Worm (Caenorhabditis elegans) whole organism, L2 larva: Measurements from ENCODE around the gene B0228.8.

Source experiments
- C34F6.9 ChIP-seq: fragments of 150-350 bp; optimal IDR thresholded peaks from 2 replicates; lab custom pipeline; 2014; ENCODE audit warnings: missing biosample characterization, missing genetic modification characterization
- F13H6.1 ChIP-seq: sonication (generic microtip); optimal IDR thresholded peaks from 2 replicates; lab custom pipeline; 2016; ENCODE audit warnings: missing genetic modification characterization, missing compliant biosample characterization
- ZK546.5 ChIP-seq: sonication (generic microtip); optimal IDR thresholded peaks from 2 replicates; lab custom pipeline; 2017; ENCODE audit warnings: missing biosample characterization, missing genetic modification characterization
- alr-1 ChIP-seq: fragments of 150-350 bp; optimal IDR thresholded peaks from 2 replicates; lab custom pipeline; 2014; ENCODE audit warnings: missing biosample characterization, missing genetic modification characterization
- aly-2 ChIP-seq: fragments of 150-350 bp; optimal IDR thresholded peaks from 2 replicates; lab custom pipeline; 2014; ENCODE audit warnings: missing biosample characterization, missing genetic modification characterization
- ama-1 ChIP-seq: fragments of 150-350 bp; optimal IDR thresholded peaks from 2 replicates; lab custom pipeline; 2018; ENCODE audit warnings: inconsistent platforms
- blmp-1 ChIP-seq: sonication (generic microtip); optimal IDR thresholded peaks from 2 replicates; lab custom pipeline; 2017; ENCODE audit warnings: missing genetic modification characterization, mild to moderate bottlenecking, missing compliant biosample characterization, antibody characterized with exemption, moderate library complexity; ENCODE audit not compliant: insufficient read depth
- ceh-16 ChIP-seq: fragments of 150-350 bp; optimal IDR thresholded peaks from 2 replicates; lab custom pipeline; 2014; ENCODE audit warnings: missing biosample characterization, missing genetic modification characterization
- crh-2 ChIP-seq: sonication (generic microtip); optimal IDR thresholded peaks from 2 replicates; lab custom pipeline; 2017; ENCODE audit warnings: missing biosample characterization, missing genetic modification characterization
- dmd-4 ChIP-seq: sonication (generic microtip); optimal IDR thresholded peaks from 2 replicates; lab custom pipeline; 2017; ENCODE audit warnings: missing biosample characterization, missing genetic modification characterization
- egl-27 ChIP-seq: sonication (generic microtip); optimal IDR thresholded peaks from 3 replicates; lab custom pipeline; 2017; ENCODE audit warnings: missing biosample characterization, missing genetic modification reagents, missing genetic modification characterization
- elt-1 ChIP-seq: fragments of 150-350 bp; optimal IDR thresholded peaks from 2 replicates; lab custom pipeline; 2014; ENCODE audit warnings: missing biosample characterization, missing genetic modification characterization
- elt-3 ChIP-seq: sonication (generic microtip); optimal IDR thresholded peaks from 2 replicates; lab custom pipeline; 2017; ENCODE audit warnings: missing biosample characterization, missing genetic modification characterization
- fos-1 ChIP-seq: fragments of 150-350 bp; optimal IDR thresholded peaks from 2 replicates; lab custom pipeline; 2014; ENCODE audit warnings: missing biosample characterization, missing genetic modification characterization
- gmeb-1 ChIP-seq: fragments of 150-350 bp; optimal IDR thresholded peaks from 2 replicates; lab custom pipeline; 2014; ENCODE audit warnings: missing biosample characterization, missing genetic modification characterization
- lin-11 ChIP-seq: fragments of 150-350 bp; sonication (generic microtip); optimal IDR thresholded peaks from 2 replicates; lab custom pipeline; 2014; ENCODE audit warnings: missing biosample characterization, missing genetic modification characterization, inconsistent platforms, mixed read lengths
- lin-13 ChIP-seq: fragments of 150-350 bp; optimal IDR thresholded peaks from 2 replicates; lab custom pipeline; 2014; ENCODE audit warnings: missing biosample characterization, missing genetic modification reagents, missing genetic modification characterization
- lin-39 ChIP-seq: fragments of 150-350 bp; optimal IDR thresholded peaks from 2 replicates; lab custom pipeline; 2014; ENCODE audit warnings: missing biosample characterization, missing genetic modification reagents, missing genetic modification characterization
- lsy-2 ChIP-seq, 2 experiments: fragments of 150-350 bp in 1 of 2; sonication (generic microtip) in 1 of 2; optimal IDR thresholded peaks; 2 replicates each; lab custom pipeline; 2014 to 2017; ENCODE audit warnings: missing biosample characterization in 2 of 2, missing genetic modification characterization in 2 of 2
- mbf-1 ChIP-seq: sonication (generic microtip); optimal IDR thresholded peaks from 2 replicates; lab custom pipeline; 2017; ENCODE audit warnings: missing biosample characterization, missing genetic modification characterization
- mdl-1 ChIP-seq, 2 experiments: fragments of 150-350 bp in 1 of 2; sonication (generic microtip) in 1 of 2; optimal IDR thresholded peaks; 2 replicates each; lab custom pipeline; 2017; ENCODE audit warnings: missing biosample characterization in 2 of 2, missing genetic modification characterization in 2 of 2
- nhr-10 ChIP-seq: sonication (generic microtip); optimal IDR thresholded peaks from 2 replicates; lab custom pipeline; 2017; ENCODE audit warnings: missing biosample characterization, missing genetic modification characterization
- nhr-11 ChIP-seq: fragments of 150-350 bp; optimal IDR thresholded peaks from 2 replicates; lab custom pipeline; 2014; ENCODE audit warnings: missing biosample characterization, missing genetic modification characterization
- nhr-12 ChIP-seq: fragments of 150-350 bp; optimal IDR thresholded peaks from 2 replicates; lab custom pipeline; 2014; ENCODE audit warnings: missing biosample characterization, missing genetic modification characterization
- nhr-21 ChIP-seq: fragments of 150-350 bp; optimal IDR thresholded peaks from 2 replicates; lab custom pipeline; 2014; ENCODE audit warnings: missing biosample characterization, missing genetic modification characterization
- nhr-23 ChIP-seq: fragments of 150-350 bp; optimal IDR thresholded peaks from 2 replicates; lab custom pipeline; 2014; ENCODE audit warnings: missing biosample characterization, missing genetic modification reagents, missing genetic modification characterization
- nhr-237 ChIP-seq: fragments of 150-350 bp; optimal IDR thresholded peaks from 2 replicates; lab custom pipeline; 2014; ENCODE audit warnings: missing biosample characterization, missing genetic modification characterization
- nhr-25 ChIP-seq: fragments of 150-350 bp; sonication (generic microtip); optimal IDR thresholded peaks from 3 replicates; lab custom pipeline; 2014; ENCODE audit warnings: missing biosample characterization, missing genetic modification characterization
- nhr-6 ChIP-seq: fragments of 150-350 bp; optimal IDR thresholded peaks from 2 replicates; lab custom pipeline; 2014; ENCODE audit warnings: missing biosample characterization, missing genetic modification characterization
- peb-1 ChIP-seq: fragments of 150-350 bp; optimal IDR thresholded peaks from 2 replicates; lab custom pipeline; 2014; ENCODE audit warnings: missing biosample characterization, missing genetic modification characterization
- sem-4 ChIP-seq: fragments of 150-350 bp; optimal IDR thresholded peaks from 2 replicates; lab custom pipeline; 2014; ENCODE audit warnings: missing biosample characterization, missing genetic modification reagents, missing genetic modification characterization
- skn-1 ChIP-seq: sonication (generic microtip); optimal IDR thresholded peaks from 2 replicates; lab custom pipeline; 2017; ENCODE audit warnings: missing biosample characterization, missing genetic modification characterization
- sma-3 ChIP-seq: sonication (generic microtip); optimal IDR thresholded peaks from 2 replicates; lab custom pipeline; 2016; ENCODE audit warnings: missing genetic modification reagents, missing genetic modification characterization, missing compliant biosample characterization
- snpc-4 ChIP-seq: fragments of 150-350 bp; optimal IDR thresholded peaks from 2 replicates; lab custom pipeline; 2014; ENCODE audit warnings: missing biosample characterization, missing genetic modification characterization
- unc-55 ChIP-seq: fragments of 150-350 bp; sonication (generic microtip); optimal IDR thresholded peaks from 3 replicates; lab custom pipeline; 2014; ENCODE audit warnings: missing biosample characterization, missing genetic modification reagents, missing genetic modification characterization
- zag-1 ChIP-seq: fragments of 150-350 bp; optimal IDR thresholded peaks from 2 replicates; lab custom pipeline; 2014; ENCODE audit warnings: missing biosample characterization, missing genetic modification characterization
- ztf-11 ChIP-seq: sonication (generic microtip); optimal IDR thresholded peaks from 2 replicates; lab custom pipeline; 2017; ENCODE audit warnings: missing biosample characterization, missing genetic modification characterization
- ztf-4 ChIP-seq: fragments of 150-350 bp; optimal IDR thresholded peaks from 2 replicates; lab custom pipeline; 2014; ENCODE audit warnings: missing biosample characterization, missing genetic modification characterization

B0228.8 gene

DNA sequence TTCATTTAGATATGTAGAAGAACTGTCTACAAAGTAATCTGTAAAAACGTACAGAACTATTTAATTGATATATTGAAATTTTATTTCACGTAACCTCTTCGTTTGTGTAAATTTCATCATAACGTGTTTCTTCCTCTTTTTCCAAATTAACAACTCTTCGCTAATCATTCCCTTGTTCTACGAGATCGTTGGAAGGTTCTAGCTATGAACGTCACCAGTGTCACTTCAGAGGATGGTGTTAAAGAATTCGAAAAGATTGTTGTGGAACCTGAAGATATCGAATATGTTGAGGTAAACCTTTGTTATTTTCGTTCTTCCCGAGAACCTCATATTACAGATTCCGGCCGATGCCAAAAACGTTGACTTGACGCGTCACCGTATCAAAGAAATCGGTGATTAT lies 11.1 kb upstream of the B0228.8 start, which contains the start of gene C06A8.6:
TSS of gene C06A8.6 (plus strand) at position 89 of the 400 bp plus-strand sequence.
- TF ChIP-seq ama-1 (lab: Kevin White, UChicago) (no peak), sma-3 (GFP tag; lab: Kevin White, UChicago) (no peak)

DNA sequence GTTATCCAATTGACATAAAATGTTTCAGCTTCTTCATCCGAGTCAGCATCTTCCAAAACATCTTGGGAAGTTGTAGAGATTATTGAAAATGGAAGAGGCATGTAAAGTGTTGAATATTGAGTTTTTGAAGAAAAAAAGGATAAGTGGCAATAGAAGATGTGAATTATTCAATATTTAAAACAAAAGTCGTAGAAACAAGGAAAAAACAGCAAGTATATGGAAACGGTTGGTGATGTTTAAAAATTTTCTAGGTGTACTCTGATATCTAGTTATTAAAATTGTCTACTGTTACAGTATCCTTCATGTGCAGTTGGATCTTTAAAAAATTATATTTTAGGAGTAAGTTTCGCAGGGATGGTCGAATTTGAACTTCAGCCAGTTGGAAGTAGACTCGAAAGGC lies 10.6 kb upstream of the B0228.8 start, which contains the start of gene C06A8.8:
TSS of gene C06A8.8 (minus strand) at position 101 of the 400 bp plus-strand sequence.
- TF ChIP-seq alr-1 (no peak), lsy-2 (tag; optimal IDR thresholded peaks at IDR 0.05; lab: Kevin White, UChicago) (no peak), ztf-11 (tag; lab: Kevin White, UChicago) (no peak), ceh-16 (tag; lab: Kevin White, UChicago) (no peak), nhr-237 (no peak), nhr-6 (tag; lab: Kevin White, UChicago) (no peak), crh-2 (tag; lab: Kevin White, UChicago) (no peak), F13H6.1 (tag; lab: Kevin White, UChicago) (no peak), sma-3 (GFP tag; lab: Kevin White, UChicago) (no peak), aly-2 (tag; lab: Kevin White, UChicago) (no peak), mbf-1 (tag; lab: Kevin White, UChicago) (no peak), ztf-4 (tag; lab: Kevin White, UChicago) (no peak), lin-11 (tag; lab: Kevin White, UChicago) (no peak), ZK546.5 (tag; lab: Kevin White, UChicago) (no peak), C34F6.9 (no peak), egl-27 (tag; lab: Kevin White, UChicago) (no peak)
- TF ChIP-seq, all 48 proteins: peak for 0

DNA sequence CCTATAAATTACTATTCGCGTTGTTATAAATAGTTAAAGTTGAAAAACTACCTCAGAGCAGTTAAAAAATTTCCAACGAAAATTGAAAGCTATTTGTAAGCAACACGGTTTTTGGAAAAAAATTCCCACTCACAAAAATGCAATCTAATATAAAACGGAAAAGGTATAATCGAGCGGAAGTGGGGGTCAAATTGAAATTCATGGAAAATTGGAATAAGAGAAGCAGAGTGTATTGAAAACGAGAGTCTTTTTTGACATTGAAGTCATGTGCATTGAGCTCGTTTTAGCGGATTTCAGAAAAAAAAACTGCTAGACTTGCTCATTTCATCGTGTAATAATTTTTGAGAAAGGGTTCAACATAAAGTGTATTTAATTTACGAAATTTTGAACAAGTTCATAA lies 8.9 kb upstream of the B0228.8 start:
- TF ChIP-seq lin-39, result no peak
- no peak for TF ChIP-seq nhr-6 (tag; lab: Kevin White, UChicago)
- no peak for TF ChIP-seq ama-1 (lab: Kevin White, UChicago)
- TF ChIP-seq lin-13 (GFP tag; lab: Kevin White, UChicago), result no peak
- no peak for TF ChIP-seq egl-27 (tag; lab: Kevin White, UChicago)
- no peak for TF ChIP-seq fos-1 (tag; lab: Kevin White, UChicago)
- no peak for TF ChIP-seq aly-2 (tag; lab: Kevin White, UChicago)
- no peak for TF ChIP-seq snpc-4 (tag; lab: Kevin White, UChicago)
- TF ChIP-seq nhr-10 (tag; lab: Kevin White, UChicago), result no peak
- no peak for TF ChIP-seq ztf-11 (tag; lab: Kevin White, UChicago)
- TF ChIP-seq skn-1 (tag; lab: Kevin White, UChicago), result no peak
- no peak for TF ChIP-seq nhr-21 (tag; lab: Kevin White, UChicago)
- TF ChIP-seq ZK546.5 (tag; lab: Kevin White, UChicago), result no peak
- no peak for TF ChIP-seq C34F6.9
- TF ChIP-seq crh-2 (tag; lab: Kevin White, UChicago), result no peak
- TF ChIP-seq elt-1 (tag; lab: Kevin White, UChicago), result no peak
- TF ChIP-seq elt-3 (tag; lab: Kevin White, UChicago), result no peak
- TF ChIP-seq peb-1 (tag; lab: Kevin White, UChicago), result no peak

DNA sequence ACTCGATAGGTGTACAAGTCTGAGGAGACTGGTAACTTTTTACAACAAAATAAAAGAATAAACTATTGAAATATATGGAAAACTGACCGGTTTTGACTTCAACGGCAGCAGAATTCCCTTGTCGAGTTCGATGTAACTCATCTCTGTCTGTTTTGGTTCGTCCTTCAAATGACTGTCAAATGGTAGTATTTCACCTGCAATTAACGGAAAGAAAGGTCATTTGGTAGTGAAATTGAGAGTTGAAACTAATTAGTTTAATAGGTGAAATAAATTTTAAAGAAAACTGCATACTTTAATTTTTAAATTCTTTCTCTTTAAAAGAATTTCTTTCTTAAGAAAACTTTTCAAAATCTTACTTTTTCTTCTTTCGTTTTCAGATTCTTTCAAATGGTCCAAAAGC lies 7.9 kb upstream of the B0228.8 start:
- TF ChIP-seq zag-1 (no peak), aly-2 (tag; lab: Kevin White, UChicago) (no peak), gmeb-1 (no peak), nhr-25 (tag; lab: Kevin White, UChicago) (peak; percentile 37), nhr-11 (tag; lab: Kevin White, UChicago) (no peak), peb-1 (tag; lab: Kevin White, UChicago) (no peak)
- TF ChIP-seq, all 48 proteins: peak for 1

DNA sequence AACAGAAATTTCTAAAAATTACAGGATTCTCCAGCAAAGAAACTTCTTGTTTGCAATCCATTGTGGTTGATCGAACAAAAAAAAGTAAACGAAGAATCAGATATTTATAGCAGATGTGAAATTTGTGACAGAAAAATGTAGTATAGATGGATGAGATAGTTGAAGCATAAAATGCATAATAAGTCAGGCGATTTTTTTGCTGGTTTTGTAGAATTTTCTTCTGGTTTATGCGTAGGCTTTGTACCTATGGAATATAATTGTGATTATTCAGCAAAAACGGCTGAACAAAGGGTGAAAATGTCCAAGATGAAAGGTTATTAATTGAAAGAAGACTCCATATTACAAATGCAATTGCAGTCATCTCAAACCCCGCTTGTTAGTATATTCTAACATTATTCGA lies 4.1 kb upstream of the B0228.8 start, which contains the start of gene srh-39:
TSS of gene srh-39 (minus strand) at position 101 of the 400 bp plus-strand sequence.
- TF ChIP-seq sem-4 (tag; lab: Kevin White, UChicago) (no peak), nhr-23 (tag; lab: Kevin White, UChicago) (no peak), lsy-2 (tag; optimal IDR thresholded peaks at IDR 0.05; lab: Kevin White, UChicago) (no peak), blmp-1 (tag; lab: Kevin White, UChicago) (no peak), mbf-1 (tag; lab: Kevin White, UChicago) (no peak), zag-1 (no peak), ztf-11 (tag; lab: Kevin White, UChicago) (no peak), C34F6.9 (no peak), crh-2 (tag; lab: Kevin White, UChicago) (no peak), dmd-4 (no peak), unc-55 (GFP tag; lab: Kevin White, UChicago) (no peak), nhr-11 (tag; lab: Kevin White, UChicago) (no peak), nhr-237 (no peak), alr-1 (no peak), nhr-21 (tag; lab: Kevin White, UChicago) (no peak), nhr-12 (tag; lab: Kevin White, UChicago) (no peak), mdl-1 (tag; optimal IDR thresholded peaks at IDR 0.05; lab: Kevin White, UChicago) (no peak), lin-39 (no peak)
